Worm (Caenorhabditis elegans): ENCODE measurements around the gene clec-170.

Gene clec-170

DNA sequence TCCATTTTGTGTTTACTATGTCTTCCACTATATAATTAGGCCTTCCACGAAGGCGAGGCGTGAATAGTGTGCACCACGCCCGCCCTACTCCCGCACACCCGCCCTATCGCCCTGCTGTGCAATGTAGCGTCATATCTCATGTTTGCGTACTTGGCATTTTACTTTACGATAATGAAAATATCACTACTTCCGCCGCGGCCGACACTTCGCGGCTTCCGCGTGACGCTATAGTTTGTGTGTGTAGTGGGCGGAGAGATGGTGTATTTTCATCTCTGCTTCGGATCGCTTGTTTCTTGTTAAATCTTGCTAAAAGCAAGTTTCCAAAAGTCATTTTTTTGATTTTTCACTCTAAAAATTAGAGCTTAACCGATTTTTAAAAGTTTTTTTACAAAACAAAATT is 6.2 kb upstream of the clec-170 start (continued):
- TF ChIP-seq F10E7.11 (tag; optimal IDR thresholded peaks at IDR 0.05) (no peak), zfh-2 (GFP tag; conservative IDR thresholded peaks at IDR 0.05) (no peak), ekl-4 (GFP tag; IDR thresholded peaks at IDR 0.05) (no peak), F37B4.10 (GFP tag; IDR thresholded peaks at IDR 0.05) (no peak), bed-2 (GFP tag; IDR thresholded peaks at IDR 0.05) (no peak), lin-54 (GFP tag; optimal IDR thresholded peaks at IDR 0.05) (peak; percentile 25), akir-1 (GFP tag; optimal IDR thresholded peaks at IDR 0.05) (no peak), him-1 (tag; optimal IDR thresholded peaks at IDR 0.05) (peak; percentile 6), xnd-1 (tag; optimal IDR thresholded peaks at IDR 0.05) (no peak), lin-40 (tag; optimal IDR thresholded peaks at IDR 0.05) (no peak), K11D2.4 (GFP tag; IDR thresholded peaks at IDR 0.05) (no peak), somi-1 (GFP tag; optimal IDR thresholded peaks at IDR 0.05) (no peak), lin-35 (GFP tag; optimal IDR thresholded peaks at IDR 0.05) (no peak), D2030.7 (GFP tag; IDR thresholded peaks at IDR 0.05) (peak; percentile 33; the same call in 1 of the 2 replicates), ztf-3 (GFP tag; optimal IDR thresholded peaks at IDR 0.05) (no peak), let-607 (tag; optimal IDR thresholded peaks at IDR 0.05) (no peak), dpl-1 (GFP tag; optimal IDR thresholded peaks at IDR 0.05) (no peak), nfyb-1 (GFP tag; IDR thresholded peaks at IDR 0.05) (no peak), Y79H2A.3 (GFP tag; conservative IDR thresholded peaks at IDR 0.05) (no peak), hlh-26 (GFP tag; conservative IDR thresholded peaks at IDR 0.05) (no peak), let-526 (GFP tag; IDR thresholded peaks at IDR 0.05) (no peak), ceh-58 (GFP tag; IDR thresholded peaks at IDR 0.05) (no peak), T26A5.8 (tag; optimal IDR thresholded peaks at IDR 0.05) (no peak), Y53F4B.3 (GFP tag; IDR thresholded peaks at IDR 0.05) (no peak), F55B11.4 (tag; optimal IDR thresholded peaks at IDR 0.05; ENCODE audit: borderline replicate concordance, insufficient read depth) (no peak), F49E8.2 (tag; optimal IDR thresholded peaks at IDR 0.05; ENCODE audit: insufficient read depth) (no peak), hsf-1 (GFP tag; IDR thresholded peaks at IDR 0.05) (no peak), ceh-100 (GFP tag; IDR thresholded peaks at IDR 0.05) (no peak), fkh-3 (tag; optimal IDR thresholded peaks at IDR 0.05) (no peak), K12H6.12 (tag; optimal IDR thresholded peaks at IDR 0.05) (no peak), mxl-1 (tag; optimal IDR thresholded peaks at IDR 0.05) (no peak), tbx-9 (tag; optimal IDR thresholded peaks at IDR 0.05; ENCODE audit: borderline replicate concordance) (no peak), atf-7 (tag; optimal IDR thresholded peaks at IDR 0.05) (no peak), T07F8.4 (tag; optimal IDR thresholded peaks at IDR 0.05) (no peak), madf-10 (tag; optimal IDR thresholded peaks at IDR 0.05) (no peak), athp-1 (tag; optimal IDR thresholded peaks at IDR 0.05) (no peak), lsy-27 (tag; optimal IDR thresholded peaks at IDR 0.05; ENCODE audit: borderline replicate concordance, insufficient read depth) (no peak), ztf-25 (GFP tag; IDR thresholded peaks at IDR 0.05) (no peak), F57C9.4 (tag; optimal IDR thresholded peaks at IDR 0.05) (no peak), aptf-3 (GFP tag; IDR thresholded peaks at IDR 0.05) (no peak), F33H1.4 (GFP tag; IDR thresholded peaks at IDR 0.05) (peak; percentile 43), zim-3 (tag; optimal IDR thresholded peaks at IDR 0.05) (no peak), attf-6 (GFP tag; IDR thresholded peaks at IDR 0.05) (peak; percentile 11; the same call in 1 of the 2 replicates), egrh-3 (GFP tag; IDR thresholded peaks at IDR 0.05) (no peak), snpc-3.4 (tag; optimal IDR thresholded peaks at IDR 0.05) (peak; percentile 91), mcd-1 (GFP tag; IDR thresholded peaks at IDR 0.05) (peak; percentile 42; the same call in 1 of the 2 replicates), nhr-90 (tag; optimal IDR thresholded peaks at IDR 0.05) (no peak), unc-62 (GFP tag; optimal IDR thresholded peaks at IDR 0.05) (no peak), bed-1 (GFP tag; IDR thresholded peaks at IDR 0.05) (no peak)

Data from whole organism, young adult.